Fruit fly (Drosophila melanogaster): Measurements from ENCODE around the gene GCC185.

GCC185 gene

dm6 chr3R:11978278-11978677 is 32.3 kb upstream of the GCC185 start:
- no peak for TF ChIP-seq CG8478 (optimal IDR thresholded peaks at IDR 0.05)
- no peak for TF ChIP-seq pan (optimal IDR thresholded peaks at IDR 0.05)
- TF ChIP-seq usp (GFP tag; optimal IDR thresholded peaks at IDR 0.05): no peak
- TF ChIP-seq Dll (optimal IDR thresholded peaks at IDR 0.05): no peak
- no peak for TF ChIP-seq EcR (GFP tag; optimal IDR thresholded peaks at IDR 0.05)
- no peak for TF ChIP-seq psq (optimal IDR thresholded peaks at IDR 0.05)

dm6 chr3R:11979879-11980571 is 30.5 kb upstream of the GCC185 start, which contains the start of gene CG18547:
CG18547 (minus strand) TSS chr3R:11980390.
- TF ChIP-seq usp (GFP tag; optimal IDR thresholded peaks at IDR 0.05) (no peak), Dll (optimal IDR thresholded peaks at IDR 0.05) (no peak), psq (optimal IDR thresholded peaks at IDR 0.05) (no peak), pan (optimal IDR thresholded peaks at IDR 0.05) (no peak), EcR (GFP tag; optimal IDR thresholded peaks at IDR 0.05) (no peak), CG8478 (optimal IDR thresholded peaks at IDR 0.05) (no peak)

dm6 chr3R:11981962-11982361 is 28.6 kb upstream of the GCC185 start, which contains the start of gene CG12224:
CG12224 (minus strand) TSS chr3R:11982062.
- TF ChIP-seq CG8478 (optimal IDR thresholded peaks at IDR 0.05) (no peak), usp (GFP tag; optimal IDR thresholded peaks at IDR 0.05) (no peak), pan (optimal IDR thresholded peaks at IDR 0.05) (no peak), EcR (GFP tag; optimal IDR thresholded peaks at IDR 0.05) (no peak), psq (optimal IDR thresholded peaks at IDR 0.05) (no peak), Dll (optimal IDR thresholded peaks at IDR 0.05) (no peak)

- TF ChIP-seq EcR (GFP tag; optimal IDR thresholded peaks at IDR 0.05) (no peak), psq (optimal IDR thresholded peaks at IDR 0.05) (no peak), CG8478 (optimal IDR thresholded peaks at IDR 0.05) (no peak), pan (optimal IDR thresholded peaks at IDR 0.05) (no peak), Dll (optimal IDR thresholded peaks at IDR 0.05) (no peak), usp (GFP tag; optimal IDR thresholded peaks at IDR 0.05) (no peak)
Measured at dm6 chr3R:11982547-11982946, 28.0 kb upstream of the GCC185 start.

dm6 chr3R:11984441-11984840 is 26.1 kb upstream of the GCC185 start, which contains the start of gene CG3397:
CG3397 (minus strand) TSS chr3R:11984541.
- TF ChIP-seq CG8478 (optimal IDR thresholded peaks at IDR 0.05) (no peak), EcR (GFP tag; optimal IDR thresholded peaks at IDR 0.05) (no peak), usp (GFP tag; optimal IDR thresholded peaks at IDR 0.05) (no peak), pan (optimal IDR thresholded peaks at IDR 0.05) (no peak), Dll (optimal IDR thresholded peaks at IDR 0.05) (no peak), psq (optimal IDR thresholded peaks at IDR 0.05) (no peak)

- TF ChIP-seq EcR (GFP tag; optimal IDR thresholded peaks at IDR 0.05) (no peak), psq (optimal IDR thresholded peaks at IDR 0.05) (no peak), Dll (optimal IDR thresholded peaks at IDR 0.05) (no peak), pan (optimal IDR thresholded peaks at IDR 0.05) (no peak)
Measured at dm6 chr3R:11984862-11985261, 25.7 kb upstream of the GCC185 start.

- no peak for TF ChIP-seq CG8478 (optimal IDR thresholded peaks at IDR 0.05)
- TF ChIP-seq Dll (optimal IDR thresholded peaks at IDR 0.05): no peak
- TF ChIP-seq usp (GFP tag; optimal IDR thresholded peaks at IDR 0.05): no peak
- no peak for TF ChIP-seq pan (optimal IDR thresholded peaks at IDR 0.05)
- TF ChIP-seq EcR (GFP tag; optimal IDR thresholded peaks at IDR 0.05): no peak
- TF ChIP-seq psq (optimal IDR thresholded peaks at IDR 0.05): no peak
Measured at dm6 chr3R:11989206-11989605, 21.4 kb upstream of the GCC185 start.

- TF ChIP-seq pan (optimal IDR thresholded peaks at IDR 0.05): no peak
- no peak for TF ChIP-seq Dll (optimal IDR thresholded peaks at IDR 0.05)
- no peak for TF ChIP-seq EcR (GFP tag; optimal IDR thresholded peaks at IDR 0.05)
- TF ChIP-seq psq (optimal IDR thresholded peaks at IDR 0.05): no peak
- TF ChIP-seq usp (GFP tag; optimal IDR thresholded peaks at IDR 0.05): no peak
- TF ChIP-seq CG8478 (optimal IDR thresholded peaks at IDR 0.05): no peak
Measured at dm6 chr3R:11989996-11990395, 20.6 kb upstream of the GCC185 start.

dm6 chr3R:11991538-11992164 is 18.9 kb upstream of the GCC185 start:
- TF ChIP-seq EcR (GFP tag; optimal IDR thresholded peaks at IDR 0.05) (no peak), psq (optimal IDR thresholded peaks at IDR 0.05) (no peak), CG8478 (optimal IDR thresholded peaks at IDR 0.05) (no peak), pan (optimal IDR thresholded peaks at IDR 0.05) (no peak), usp (GFP tag; optimal IDR thresholded peaks at IDR 0.05) (no peak), Dll (optimal IDR thresholded peaks at IDR 0.05) (no peak)

- TF ChIP-seq pan (optimal IDR thresholded peaks at IDR 0.05) (no peak), psq (optimal IDR thresholded peaks at IDR 0.05) (no peak), Dll (optimal IDR thresholded peaks at IDR 0.05) (no peak), EcR (GFP tag; optimal IDR thresholded peaks at IDR 0.05) (no peak), usp (GFP tag; optimal IDR thresholded peaks at IDR 0.05) (no peak), CG8478 (optimal IDR thresholded peaks at IDR 0.05) (no peak)
Measured at dm6 chr3R:11992934-11993670, 17.5 kb upstream of the GCC185 start, which contains the start of gene mfas. mfas (minus strand) TSS chr3R:11993315.

- no peak for TF ChIP-seq psq (optimal IDR thresholded peaks at IDR 0.05)
- no peak for TF ChIP-seq pan (optimal IDR thresholded peaks at IDR 0.05)
- no peak for TF ChIP-seq EcR (GFP tag; optimal IDR thresholded peaks at IDR 0.05)
- TF ChIP-seq Dll (optimal IDR thresholded peaks at IDR 0.05): no peak
- no peak for TF ChIP-seq usp (GFP tag; optimal IDR thresholded peaks at IDR 0.05)
- TF ChIP-seq CG8478 (optimal IDR thresholded peaks at IDR 0.05): no peak
Measured at dm6 chr3R:11998130-11998529, 12.4 kb upstream of the GCC185 start.

Measured in whole organism.